Worm (Caenorhabditis elegans) whole organism, L4 larva: Measurements from ENCODE around the gene C08E8.6.

ENCODE experiments used
- F26F4.8 ChIP-seq: fragments of 200-800 bp; sonication (Bioruptor generic); conservative IDR thresholded peaks from 2 replicates; pipeline ENCODE4 v1.3.6; 2022; ENCODE audit warnings: missing genetic modification characterization, missing compliant biosample characterization
- F37D6.2 ChIP-seq: sonication (generic microtip); optimal IDR thresholded peaks from 2 replicates; lab custom pipeline; 2016; ENCODE audit warnings: mild to moderate bottlenecking, missing genetic modification characterization, missing compliant biosample characterization
- F44E2.7 ChIP-seq: fragments of 200-800 bp; sonication (Bioruptor generic); IDR thresholded peaks from 2 replicates; pipeline ENCODE4 v2.1.2; 2022; ENCODE audit warnings: missing genetic modification characterization, missing compliant biosample characterization
- F49E8.2 ChIP-seq: sonication (generic microtip); optimal IDR thresholded peaks from 2 replicates; lab custom pipeline; 2016; ENCODE audit warnings: missing compliant biosample characterization, mild to moderate bottlenecking, missing genetic modification characterization, borderline replicate concordance
- T20F7.1 ChIP-seq: fragments of 200-800 bp; sonication (Bioruptor generic); optimal IDR thresholded peaks from 2 replicates; lab custom pipeline; 2018; ENCODE audit warnings: mild to moderate bottlenecking, missing genetic modification characterization, missing compliant biosample characterization
- Y105C5A.15 ChIP-seq: fragments of 200-800 bp; sonication (Bioruptor generic); IDR thresholded peaks from 2 replicates; pipeline ENCODE4 v1.3.6; 2022; ENCODE audit warnings: missing genetic modification characterization, missing compliant biosample characterization
- Y48G9A.11 ChIP-seq: fragments of 200-800 bp; sonication (Bioruptor generic); IDR thresholded peaks from 2 replicates; pipeline ENCODE4 v1.3.6; 2022; ENCODE audit warnings: missing genetic modification reagents, missing genetic modification characterization, missing compliant biosample characterization
- Y5F2A.4 ChIP-seq: fragments of 200-800 bp; sonication (Bioruptor generic); optimal IDR thresholded peaks from 2 replicates; lab custom pipeline; 2018; ENCODE audit warnings: mild to moderate bottlenecking, missing genetic modification characterization, missing compliant biosample characterization
- ZK337.2 ChIP-seq: fragments of 200-800 bp; sonication (Bioruptor generic); IDR thresholded peaks from 2 replicates; pipeline ENCODE4 v1.3.6; 2022; ENCODE audit warnings: missing genetic modification reagents, missing genetic modification characterization, missing compliant biosample characterization
- arid-1 ChIP-seq: fragments of 200-800 bp; sonication (Bioruptor generic); conservative IDR thresholded peaks from 2 replicates; pipeline ENCODE4 v1.3.6; 2022; ENCODE audit warnings: missing genetic modification reagents, missing genetic modification characterization, missing compliant biosample characterization
- ceh-20 ChIP-seq: fragments of 200-800 bp; sonication (Bioruptor generic); IDR thresholded peaks from 2 replicates; pipeline ENCODE4 v1.3.6; 2022; ENCODE audit warnings: missing genetic modification reagents, missing genetic modification characterization, missing compliant biosample characterization
- ceh-28 ChIP-seq: fragments of 150-350 bp; optimal IDR thresholded peaks from 2 replicates; lab custom pipeline; 2014; ENCODE audit warnings: missing biosample characterization, missing genetic modification reagents, missing genetic modification characterization
- ceh-32 ChIP-seq: sonication (generic microtip); optimal IDR thresholded peaks from 2 replicates; lab custom pipeline; 2016; ENCODE audit warnings: mild to moderate bottlenecking, missing genetic modification characterization, missing compliant biosample characterization; ENCODE audit not compliant: poor library complexity
- ceh-62 ChIP-seq: sonication (generic microtip); optimal IDR thresholded peaks from 2 replicates; lab custom pipeline; 2017; ENCODE audit warnings: missing biosample characterization, missing genetic modification characterization
- ceh-82 ChIP-seq: sonication (generic microtip); optimal IDR thresholded peaks from 2 replicates; lab custom pipeline; 2017; ENCODE audit warnings: missing biosample characterization, missing genetic modification characterization
- daf-16 ChIP-seq, 3 experiments: sonication (generic microtip); optimal IDR thresholded peaks; 2 replicates each; lab custom pipeline; 2016 to 2017; ENCODE audit warnings: missing genetic modification characterization in 3 of 3, missing genetic modification reagents in 3 of 3, mild to moderate bottlenecking in 2 of 3, missing compliant biosample characterization in 2 of 3, missing biosample characterization in 1 of 3, moderate library complexity in 1 of 3
- dmd-6 ChIP-seq: fragments of 200-800 bp; sonication (Bioruptor generic); IDR thresholded peaks from 2 replicates; pipeline ENCODE4 v1.3.6; 2022; ENCODE audit warnings: missing genetic modification reagents, missing genetic modification characterization, missing compliant biosample characterization
- dve-1 ChIP-seq: sonication (generic microtip); optimal IDR thresholded peaks from 2 replicates; lab custom pipeline; 2017; ENCODE audit warnings: antibody characterized with exemption, mild to moderate bottlenecking, missing genetic modification characterization, missing compliant biosample characterization; ENCODE audit not compliant: insufficient read depth
- egl-43 ChIP-seq: fragments of 200-800 bp; sonication (Bioruptor generic); IDR thresholded peaks from 2 replicates; pipeline ENCODE4 v1.3.6; 2022; ENCODE audit warnings: missing genetic modification reagents, missing genetic modification characterization, missing compliant biosample characterization
- gei-8 ChIP-seq: fragments of 200-800 bp; sonication (Bioruptor generic); optimal IDR thresholded peaks from 2 replicates; lab custom pipeline; 2018; ENCODE audit warnings: mild to moderate bottlenecking, missing genetic modification characterization, missing compliant biosample characterization
- hlh-11 ChIP-seq: fragments of 200-800 bp; sonication (Bioruptor generic); optimal IDR thresholded peaks from 2 replicates; lab custom pipeline; 2018; ENCODE audit warnings: mild to moderate bottlenecking, missing genetic modification characterization, missing compliant biosample characterization
- jun-1 ChIP-seq: fragments of 150-350 bp; optimal IDR thresholded peaks from 2 replicates; lab custom pipeline; 2014; ENCODE audit warnings: missing biosample characterization, missing genetic modification reagents, missing genetic modification characterization
- lin-15B ChIP-seq: fragments of 150-350 bp; sonication (generic microtip); optimal IDR thresholded peaks from 3 replicates; lab custom pipeline; 2014; ENCODE audit warnings: missing biosample characterization, missing genetic modification characterization
- lin-29 ChIP-seq: fragments of 200-800 bp; sonication (Bioruptor generic); IDR thresholded peaks from 2 replicates; pipeline ENCODE4 v1.3.6; 2022; ENCODE audit warnings: missing genetic modification reagents, missing genetic modification characterization, missing compliant biosample characterization
- lin-38 ChIP-seq: fragments of 200-800 bp; sonication (Bioruptor generic); IDR thresholded peaks from 2 replicates; pipeline ENCODE4 v1.3.6; 2022; ENCODE audit warnings: missing genetic modification reagents, missing genetic modification characterization, missing compliant biosample characterization
- lir-3 ChIP-seq: sonication (generic microtip); optimal IDR thresholded peaks from 2 replicates; lab custom pipeline; 2016; ENCODE audit warnings: mild to moderate bottlenecking, missing genetic modification characterization, missing compliant biosample characterization
- lsy-2 ChIP-seq, 2 experiments: fragments of 150-350 bp in 1 of 2; sonication (generic microtip) in 1 of 2; optimal IDR thresholded peaks; 2 replicates each; lab custom pipeline; 2014 to 2017; ENCODE audit warnings: missing biosample characterization in 2 of 2, missing genetic modification characterization in 2 of 2
- mdl-1 ChIP-seq, 2 experiments: fragments of 150-350 bp in 1 of 2; sonication (generic microtip) in 1 of 2; optimal IDR thresholded peaks; 2 replicates each; lab custom pipeline; 2014 to 2017; ENCODE audit warnings: missing biosample characterization in 2 of 2, missing genetic modification characterization in 2 of 2
- mdt-29 ChIP-seq: fragments of 200-800 bp; sonication (Bioruptor generic); IDR thresholded peaks from 2 replicates; pipeline ENCODE4 v1.3.6; 2022; ENCODE audit warnings: missing genetic modification reagents, missing genetic modification characterization, missing compliant biosample characterization
- mep-1 ChIP-seq: fragments of 150-350 bp; sonication (generic microtip); optimal IDR thresholded peaks from 3 replicates; lab custom pipeline; 2014; ENCODE audit warnings: missing biosample characterization, missing genetic modification characterization
- nhr-10 ChIP-seq: fragments of 150-350 bp; optimal IDR thresholded peaks from 2 replicates; lab custom pipeline; 2014; ENCODE audit warnings: missing biosample characterization, missing genetic modification characterization
- nhr-102 ChIP-seq: sonication (generic microtip); optimal IDR thresholded peaks from 2 replicates; lab custom pipeline; 2016; ENCODE audit warnings: mild to moderate bottlenecking, missing genetic modification characterization, moderate library complexity, missing compliant biosample characterization
- nhr-237 ChIP-seq: sonication (generic microtip); optimal IDR thresholded peaks from 2 replicates; lab custom pipeline; 2017; ENCODE audit warnings: missing biosample characterization, missing genetic modification characterization
- nhr-28 ChIP-seq: fragments of 150-350 bp; optimal IDR thresholded peaks from 2 replicates; lab custom pipeline; 2014; ENCODE audit warnings: missing biosample characterization, missing genetic modification characterization
- nhr-42 ChIP-seq: fragments of 200-800 bp; sonication (Bioruptor generic); IDR thresholded peaks from 2 replicates; pipeline ENCODE4 v1.3.6; 2022; ENCODE audit warnings: missing genetic modification characterization, missing compliant biosample characterization
- nhr-48 ChIP-seq: sonication (generic microtip); optimal IDR thresholded peaks from 2 replicates; lab custom pipeline; 2016; ENCODE audit warnings: mild to moderate bottlenecking, missing genetic modification characterization, missing compliant biosample characterization
- nhr-77 ChIP-seq: fragments of 150-350 bp; optimal IDR thresholded peaks from 2 replicates; lab custom pipeline; 2014; ENCODE audit warnings: missing biosample characterization, missing genetic modification characterization
- pqm-1 ChIP-seq: sonication (generic microtip); optimal IDR thresholded peaks from 2 replicates; lab custom pipeline; 2017; ENCODE audit warnings: missing biosample characterization, missing genetic modification characterization
- rbr-2 ChIP-seq: sonication (generic microtip); optimal IDR thresholded peaks from 2 replicates; lab custom pipeline; 2016; ENCODE audit warnings: missing genotype, missing genetic modification characterization, missing compliant biosample characterization
- sdz-12 ChIP-seq: fragments of 200-800 bp; sonication (Bioruptor generic); optimal IDR thresholded peaks from 2 replicates; lab custom pipeline; 2018; ENCODE audit warnings: mild to moderate bottlenecking, missing genetic modification characterization, missing compliant biosample characterization
- set-16 ChIP-seq: fragments of 200-800 bp; sonication (Bioruptor generic); IDR thresholded peaks from 2 replicates; pipeline ENCODE4 v1.3.6; 2022; ENCODE audit warnings: missing genetic modification reagents, missing genetic modification characterization, missing compliant biosample characterization
- snpc-4 ChIP-seq: fragments of 150-350 bp; optimal IDR thresholded peaks from 2 replicates; lab custom pipeline; 2014; ENCODE audit warnings: missing biosample characterization, missing genetic modification characterization
- spr-1 ChIP-seq: sonication (generic microtip); optimal IDR thresholded peaks from 2 replicates; lab custom pipeline; 2016; ENCODE audit warnings: mild to moderate bottlenecking, missing genetic modification characterization, missing compliant biosample characterization
- spr-3 ChIP-seq: fragments of 200-800 bp; sonication (Bioruptor generic); optimal IDR thresholded peaks from 2 replicates; lab custom pipeline; 2018; ENCODE audit warnings: mild to moderate bottlenecking, missing genetic modification characterization, missing compliant biosample characterization
- tag-97 ChIP-seq: fragments of 200-800 bp; sonication (Bioruptor generic); IDR thresholded peaks from 2 replicates; pipeline ENCODE4 v1.3.6; 2022; ENCODE audit warnings: missing genetic modification characterization, missing compliant biosample characterization
- unc-130 ChIP-seq: sonication (generic microtip); optimal IDR thresholded peaks from 2 replicates; lab custom pipeline; 2016; ENCODE audit warnings: missing genetic modification reagents, missing genetic modification characterization, missing compliant biosample characterization
- unc-39 ChIP-seq: sonication (generic microtip); optimal IDR thresholded peaks from 2 replicates; lab custom pipeline; 2017; ENCODE audit warnings: missing biosample characterization, missing genetic modification characterization
- vab-7 ChIP-seq: fragments of 200-800 bp; sonication (Bioruptor generic); IDR thresholded peaks from 2 replicates; pipeline ENCODE4 v1.3.6; 2022; ENCODE audit warnings: missing genetic modification reagents, missing genetic modification characterization, missing compliant biosample characterization
- zfp-3 ChIP-seq: fragments of 200-800 bp; sonication (Bioruptor generic); conservative IDR thresholded peaks from 2 replicates; pipeline ENCODE4 v1.3.6; 2022; ENCODE audit warnings: missing genetic modification reagents, missing genetic modification characterization, missing compliant biosample characterization
- zip-11 ChIP-seq: fragments of 200-800 bp; sonication (Bioruptor generic); IDR thresholded peaks from 2 replicates; pipeline ENCODE4 v1.3.6; 2022; ENCODE audit warnings: missing genetic modification characterization, missing compliant biosample characterization
- zip-2 ChIP-seq: fragments of 150-350 bp; optimal IDR thresholded peaks from 2 replicates; lab custom pipeline; 2014; ENCODE audit warnings: missing biosample characterization, missing genetic modification characterization
- ztf-7 ChIP-seq: fragments of 150-350 bp; optimal IDR thresholded peaks from 2 replicates; lab custom pipeline; 2014; ENCODE audit warnings: missing biosample characterization, missing genetic modification characterization

The C08E8.6 gene

DNA sequence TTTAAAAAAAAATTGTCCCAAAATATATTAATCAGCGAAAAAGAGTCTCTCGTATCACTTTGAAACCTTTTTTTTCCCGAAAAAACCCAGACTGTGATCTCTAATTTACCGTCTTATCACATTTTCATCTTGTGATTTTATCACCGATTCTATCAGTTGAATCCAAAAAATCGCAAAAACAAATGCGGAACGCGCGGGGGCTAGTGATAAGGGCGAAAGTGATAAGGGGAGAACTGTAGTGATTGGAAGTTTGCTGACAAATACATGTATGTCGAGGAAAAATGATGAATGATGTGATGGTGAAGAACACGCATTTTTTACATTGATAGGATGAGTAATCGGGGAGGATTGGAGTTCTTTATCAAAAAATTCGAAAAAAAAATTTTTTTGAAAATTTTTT lies 22.1 kb downstream of the C08E8.6 start (continued):
- no peak for TF ChIP-seq ZK337.2
- peak; percentile 77 for TF ChIP-seq jun-1 (tag; lab: Kevin White, UChicago)
- TF ChIP-seq mdt-29 (GFP tag; lab: Robert Waterston, UW) = peak; percentile 56; the same call in 1 of the 2 replicates
- no peak for TF ChIP-seq zip-11 (GFP tag; lab: Robert Waterston, UW)
- no peak for TF ChIP-seq snpc-4 (tag; lab: Kevin White, UChicago)
- TF ChIP-seq nhr-42 = no peak
- TF ChIP-seq ztf-7 (tag; lab: Kevin White, UChicago) = peak; percentile 34
- TF ChIP-seq Y48G9A.11 (GFP tag; lab: Robert Waterston, UW) = no peak
- no peak for TF ChIP-seq lin-15B (tag; lab: Kevin White, UChicago)
- no peak for TF ChIP-seq unc-39
- TF ChIP-seq F37D6.2 (tag; lab: Kevin White, UChicago) = no peak
- TF ChIP-seq Y5F2A.4 = no peak
- peak in 1 of 2 experiments; percentile 81 for TF ChIP-seq lsy-2 (tag; optimal IDR thresholded peaks at IDR 0.05; lab: Kevin White, UChicago)
- no peak for TF ChIP-seq arid-1 (GFP tag; lab: Robert Waterston, UW)
- peak; percentile 100 for TF ChIP-seq pqm-1 (tag; lab: Kevin White, UChicago)
- no peak for TF ChIP-seq T20F7.1
- TF ChIP-seq spr-3 (GFP tag; lab: Kevin White, UChicago) = no peak
- TF ChIP-seq nhr-77 (tag; lab: Kevin White, UChicago) = peak; percentile 98
- no peak for TF ChIP-seq Y105C5A.15 (GFP tag; lab: Robert Waterston, UW)
- peak; percentile 100 for TF ChIP-seq nhr-28 (tag; lab: Kevin White, UChicago)
- TF ChIP-seq F44E2.7 (GFP tag; lab: Robert Waterston, UW) = no peak
- TF ChIP-seq ceh-20 (GFP tag; lab: Robert Waterston, UW) = peak; percentile 76
- no peak for TF ChIP-seq sdz-12 (GFP tag; lab: Kevin White, UChicago)
- TF ChIP-seq lin-29 (GFP tag; lab: Robert Waterston, UW) = no peak
- TF ChIP-seq egl-43 = no peak
- TF ChIP-seq set-16 = no peak
- no peak for TF ChIP-seq lir-3
- no peak for TF ChIP-seq zip-2
- TF ChIP-seq nhr-10 = peak; percentile 49
- TF ChIP-seq nhr-237 (tag; lab: Kevin White, UChicago) = no peak
- no peak for TF ChIP-seq F49E8.2 (tag; lab: Kevin White, UChicago)
- TF ChIP-seq mep-1 = peak; percentile 80
- no peak for TF ChIP-seq unc-130 (GFP tag; lab: Kevin White, UChicago)
- TF ChIP-seq tag-97 (GFP tag; lab: Robert Waterston, UW) = no peak
- TF ChIP-seq ceh-32 (tag; lab: Kevin White, UChicago) = no peak
- peak; percentile 87 for TF ChIP-seq nhr-48 (tag; lab: Kevin White, UChicago)
- no peak for TF ChIP-seq zfp-3 (GFP tag; lab: Robert Waterston, UW)
- no peak for TF ChIP-seq ceh-82 (tag; lab: Kevin White, UChicago)
- TF ChIP-seq F26F4.8 = no peak
- peak; percentile 97 for TF ChIP-seq hlh-11
- TF ChIP-seq ceh-28 (tag; lab: Kevin White, UChicago) = no peak
- TF ChIP-seq lin-38 (GFP tag; lab: Robert Waterston, UW) = no peak
- TF ChIP-seq nhr-102 (tag; lab: Kevin White, UChicago) = peak; percentile 94
- TF ChIP-seq ceh-62 = no peak
- peak in 1 of 2 experiments; percentile 72 for TF ChIP-seq daf-16 (GFP tag; optimal IDR thresholded peaks at IDR 0.05; lab: Kevin White, UChicago)
- TF ChIP-seq daf-16 (tag; optimal IDR thresholded peaks at IDR 0.05; lab: Kevin White, UChicago) = peak; percentile 99
- TF ChIP-seq rbr-2 (tag; lab: Kevin White, UChicago) = no peak
- TF ChIP-seq vab-7 (GFP tag; lab: Robert Waterston, UW) = no peak
- TF ChIP-seq dmd-6 (GFP tag; lab: Robert Waterston, UW) = peak; percentile 100
- peak in 1 of 2 experiments; percentile 75 for TF ChIP-seq mdl-1 (tag; optimal IDR thresholded peaks at IDR 0.05; lab: Kevin White, UChicago)
- TF ChIP-seq dve-1 (tag; lab: Kevin White, UChicago) = peak; percentile 99
- peak; percentile 39 for TF ChIP-seq gei-8 (GFP tag; lab: Kevin White, UChicago)
- TF ChIP-seq spr-1 = peak; percentile 30
